Worm (Caenorhabditis elegans) whole organism, late embryonic: ENCODE data around the gene che-12.

Source experiments
- F13H6.1 ChIP-seq: sonication (generic microtip); optimal IDR thresholded peaks from 2 replicates; lab custom pipeline; 2016; ENCODE audit warnings: missing genetic modification characterization, missing compliant biosample characterization
- Y22D7AL.16 ChIP-seq: sonication (generic microtip); optimal IDR thresholded peaks from 2 replicates; lab custom pipeline; 2016; ENCODE audit warnings: missing genetic modification characterization, missing compliant biosample characterization
- ama-1 ChIP-seq: fragments of 150-350 bp; optimal IDR thresholded peaks from 2 replicates; lab custom pipeline; 2014
- dmd-4 ChIP-seq: sonication (generic microtip); optimal IDR thresholded peaks from 2 replicates; lab custom pipeline; 2016; ENCODE audit warnings: borderline replicate concordance, missing genetic modification characterization, missing compliant biosample characterization
- elt-2 ChIP-seq: sonication (generic microtip); optimal IDR thresholded peaks from 2 replicates; lab custom pipeline; 2016; ENCODE audit warnings: missing genetic modification reagents, missing genetic modification characterization, missing compliant biosample characterization
- hlh-30 ChIP-seq: sonication (generic microtip); optimal IDR thresholded peaks from 2 replicates; lab custom pipeline; 2017; ENCODE audit warnings: antibody characterized with exemption, missing genetic modification characterization, missing compliant biosample characterization; ENCODE audit not compliant: insufficient read depth
- nhr-11 ChIP-seq: fragments of 150-350 bp; optimal IDR thresholded peaks from 2 replicates; lab custom pipeline; 2014; ENCODE audit warnings: missing biosample characterization, missing genetic modification characterization
- pha-4 ChIP-seq: fragments of 150-350 bp; optimal IDR thresholded peaks from 2 replicates; lab custom pipeline; 2018; ENCODE audit warnings: missing biosample characterization, missing genetic modification reagents, missing genetic modification characterization
- pqm-1 ChIP-seq: sonication (generic microtip); optimal IDR thresholded peaks from 2 replicates; lab custom pipeline; 2016; ENCODE audit warnings: missing genetic modification characterization, missing compliant biosample characterization

DNA sequence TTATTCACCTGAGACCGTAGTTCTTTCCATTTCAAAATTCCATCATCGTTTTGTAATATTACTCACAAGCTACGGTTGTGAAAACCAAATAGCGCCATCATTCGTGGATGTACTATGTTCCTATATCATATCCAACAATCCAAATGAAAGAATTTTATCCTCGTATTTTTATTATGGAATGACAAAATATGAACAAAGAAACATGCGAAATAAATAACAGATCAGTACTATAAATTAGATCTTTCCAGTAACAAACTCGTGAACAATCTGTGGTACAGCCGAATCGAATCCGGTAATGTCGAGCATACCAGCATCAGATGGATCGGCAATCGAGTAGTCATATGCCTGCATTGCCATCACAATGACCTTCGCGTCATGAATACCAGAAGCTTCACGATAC, 54.5 kb downstream of the che-12 start:
- TF ChIP-seq ama-1 (lab: Kevin White, UChicago) = no peak
- TF ChIP-seq dmd-4 (tag; lab: Kevin White, UChicago) = no peak
- no peak for TF ChIP-seq hlh-30 (tag; lab: Kevin White, UChicago)
- no peak for TF ChIP-seq nhr-11 (tag; lab: Kevin White, UChicago)
- TF ChIP-seq pqm-1 = no peak
- TF ChIP-seq Y22D7AL.16 = no peak
- TF ChIP-seq elt-2 (tag; lab: Kevin White, UChicago) = no peak
- TF ChIP-seq F13H6.1 (tag; lab: Kevin White, UChicago) = no peak
- no peak for TF ChIP-seq pha-4 (tag; lab: Kevin White, UChicago)
